Fruit fly (Drosophila melanogaster): Measurements from ENCODE around the gene Mulk.

The Mulk gene

dm6 chr2L:10306518-10307260 is 36.8 kb downstream of the Mulk start, which contains the start of the genes CG5390 and CG4968 (continued):
- TF ChIP-seq CG8281 (tag; optimal IDR thresholded peaks at IDR 0.05) (peak; percentile 17), CG4360 (GFP tag; IDR thresholded peaks at IDR 0.05) (no peak), lilli (GFP tag; optimal IDR thresholded peaks at IDR 0.05) (peak; percentile 65), Abd-B (GFP tag; optimal IDR thresholded peaks at IDR 0.05) (no peak), Trl (optimal IDR thresholded peaks at IDR 0.05) (no peak), Trl (GFP tag; optimal IDR thresholded peaks at IDR 0.05) (no peak), Gug (GFP tag; IDR thresholded peaks at IDR 0.05) (no peak), fd96Cb (tag; optimal IDR thresholded peaks at IDR 0.05) (peak; percentile 50), kay (GFP tag; optimal IDR thresholded peaks at IDR 0.05) (peak; percentile 33), danr (GFP tag; IDR thresholded peaks at IDR 0.05) (peak; percentile 49; the same call in 1 of the 2 replicates), CG32767 (GFP tag; IDR thresholded peaks at IDR 0.05) (0 out of 2 replicates have a peak, but pooled peaks have one; percentile 52), fu2 (GFP tag; optimal IDR thresholded peaks at IDR 0.05) (no peak), grn (GFP tag; optimal IDR thresholded peaks at IDR 0.05) (no peak), tin (GFP tag; optimal IDR thresholded peaks at IDR 0.05) (peak; percentile 46), dmrt11E (tag; optimal IDR thresholded peaks at IDR 0.05) (peak; percentile 7), ap (GFP tag; IDR thresholded peaks at IDR 0.05) (no peak), HLH4C (GFP tag; IDR thresholded peaks at IDR 0.05; ENCODE audit: partially characterized antibody) (peak; percentile 48; the same call in 1 of the 3 replicates), Atf3 (GFP tag; optimal IDR thresholded peaks at IDR 0.05) (no peak), CG10543 (GFP tag; optimal IDR thresholded peaks at IDR 0.05) (peak; percentile 70), lbe (GFP tag; optimal IDR thresholded peaks at IDR 0.05) (peak; percentile 88), oc (tag; optimal IDR thresholded peaks at IDR 0.05) (no peak), fd102C (GFP tag; optimal IDR thresholded peaks at IDR 0.05) (no peak), trh (GFP tag; optimal IDR thresholded peaks at IDR 0.05) (no peak), CG4854 (GFP tag; optimal IDR thresholded peaks at IDR 0.05) (no peak), HLHmδ (GFP tag; optimal IDR thresholded peaks at IDR 0.05) (peak; percentile 40), CG2202 (tag; optimal IDR thresholded peaks at IDR 0.05) (peak; percentile 17), Bgb (GFP tag; IDR thresholded peaks at IDR 0.05; ENCODE audit: partially characterized antibody) (peak; percentile 31; the same call in 1 of the 2 replicates), CG13123 (GFP tag; optimal IDR thresholded peaks at IDR 0.05) (peak; percentile 14), CG9437 (GFP tag; optimal IDR thresholded peaks at IDR 0.05) (peak; percentile 98), CG12155 (GFP tag; optimal IDR thresholded peaks at IDR 0.05) (peak; percentile 67), NFAT (GFP tag; IDR thresholded peaks at IDR 0.05) (peak; percentile 70), vnd (GFP tag; IDR thresholded peaks at IDR 0.05; ENCODE audit: partially characterized antibody) (no peak), CG11696 (GFP tag; IDR thresholded peaks at IDR 0.05) (no peak), CG14965 (GFP tag; optimal IDR thresholded peaks at IDR 0.05; ENCODE audit: borderline replicate concordance) (no peak), gcm (GFP tag; optimal IDR thresholded peaks at IDR 0.05) (peak; percentile 64), Hr3 (GFP tag; optimal IDR thresholded peaks at IDR 0.05) (peak; percentile 52), CG1792 (GFP tag; optimal IDR thresholded peaks at IDR 0.05) (no peak), sisA (GFP tag; IDR thresholded peaks at IDR 0.05) (no peak), CG2129 (GFP tag; IDR thresholded peaks at IDR 0.05; ENCODE audit: partially characterized antibody) (no peak), dpn (GFP tag; optimal IDR thresholded peaks at IDR 0.05) (peak; percentile 44 to 69), CG11398 (GFP tag; optimal IDR thresholded peaks at IDR 0.05) (no peak), wek (GFP tag; optimal IDR thresholded peaks at IDR 0.05) (no peak), Vsx1 (GFP tag; optimal IDR thresholded peaks at IDR 0.05) (peak; percentile 57), fru (optimal IDR thresholded peaks at IDR 0.05) (no peak), mirr (GFP tag; optimal IDR thresholded peaks at IDR 0.05) (peak; percentile 20), ci (GFP tag; IDR thresholded peaks at IDR 0.05) (peak; percentile 81; the same call in 2 of the 3 replicates), CG18619 (GFP tag; optimal IDR thresholded peaks at IDR 0.05) (peak; percentile 38), maf-S (GFP tag; optimal IDR thresholded peaks at IDR 0.05) (no peak), CG3838 (GFP tag; optimal IDR thresholded peaks at IDR 0.05) (no peak), CG31388 (GFP tag; optimal IDR thresholded peaks at IDR 0.05) (no peak)

Data from whole organism, embryonic.